Worm (Caenorhabditis elegans) whole organism, L1 larva: Measurements from ENCODE around the gene Y71H2AM.25.

Experiments used
- aly-2 ChIP-seq: fragments of 150-350 bp; optimal IDR thresholded peaks from 2 replicates; lab custom pipeline; 2014; ENCODE audit warnings: missing biosample characterization, missing genetic modification characterization
- egl-27 ChIP-seq, 2 experiments: fragments of 150-350 bp in 1 of 2; sonication (generic microtip); optimal IDR thresholded peaks; 3 replicates each; lab custom pipeline; 2017 to 2018; ENCODE audit warnings: missing biosample characterization in 2 of 2, missing genetic modification characterization in 2 of 2, missing genetic modification reagents in 2 of 2
- fos-1 ChIP-seq: fragments of 150-350 bp; optimal IDR thresholded peaks from 2 replicates; lab custom pipeline; 2014; ENCODE audit warnings: missing biosample characterization, missing genetic modification characterization
- hlh-17 ChIP-seq: fragments of 200-800 bp; sonication (Bioruptor generic); optimal IDR thresholded peaks from 2 replicates; lab custom pipeline; 2018; ENCODE audit warnings: missing genetic modification characterization, mild to moderate bottlenecking, missing compliant biosample characterization, moderate library complexity, borderline replicate concordance
- irx-1 ChIP-seq: sonication (generic microtip); optimal IDR thresholded peaks from 2 replicates; lab custom pipeline; 2016; ENCODE audit warnings: missing genetic modification characterization, missing compliant biosample characterization
- nhr-28 ChIP-seq: fragments of 150-350 bp; optimal IDR thresholded peaks from 2 replicates; lab custom pipeline; 2014; ENCODE audit warnings: missing biosample characterization, missing genetic modification characterization
- unc-130 ChIP-seq: fragments of 150-350 bp; optimal IDR thresholded peaks from 2 replicates; lab custom pipeline; 2017; ENCODE audit warnings: missing biosample characterization, missing genetic modification characterization, inconsistent platforms
- ztf-11 ChIP-seq, 2 experiments: sonication (generic microtip); optimal IDR thresholded peaks; 2 replicates each; lab custom pipeline; 2016 to 2017; ENCODE audit warnings: missing genetic modification characterization in 2 of 2, missing biosample characterization in 1 of 2, missing compliant biosample characterization in 1 of 2

ce11 chrIII:2834998-2835397 is 32.7 kb downstream of the Y71H2AM.25 start:
- TF ChIP-seq nhr-28 (no peak), aly-2 (tag; lab: Kevin White, UChicago) (no peak), unc-130 (no peak), egl-27 (tag; optimal IDR thresholded peaks at IDR 0.05; lab: Kevin White, UChicago) (no peak), fos-1 (tag; lab: Kevin White, UChicago) (no peak), hlh-17 (no peak), ztf-11 (tag; optimal IDR thresholded peaks at IDR 0.05; lab: Kevin White, UChicago) (no peak), irx-1 (tag; lab: Kevin White, UChicago) (no peak)
